Worm (Caenorhabditis elegans) whole organism, mixed stage, embryonic: ENCODE data around the gene nas-27.

Source experiments
- bed-3 ChIP-seq: fragments of 200-800 bp; sonication (Bioruptor generic); optimal IDR thresholded peaks from 3 replicates; lab custom pipeline; 2018; ENCODE audit warnings: mild to moderate bottlenecking, missing genetic modification characterization, moderate library complexity, missing compliant biosample characterization
- blmp-1 ChIP-seq: fragments of 150-350 bp; optimal IDR thresholded peaks from 2 replicates; lab custom pipeline; 2014; ENCODE audit warnings: missing biosample characterization, missing genetic modification characterization
- ceh-39 ChIP-seq: fragments of 150-350 bp; optimal IDR thresholded peaks from 2 replicates; lab custom pipeline; 2014; ENCODE audit warnings: missing biosample characterization, missing genetic modification characterization
- ceh-43 ChIP-seq: fragments of 200-800 bp; sonication (Bioruptor generic); optimal IDR thresholded peaks from 2 replicates; lab custom pipeline; 2018; ENCODE audit warnings: mild to moderate bottlenecking, missing genetic modification characterization, moderate library complexity, missing compliant biosample characterization
- ceh-83 ChIP-seq: fragments of 200-800 bp; sonication (Bioruptor generic); optimal IDR thresholded peaks from 2 replicates; lab custom pipeline; 2018; ENCODE audit warnings: mild to moderate bottlenecking, missing genetic modification characterization, missing compliant biosample characterization
- ces-1 ChIP-seq: fragments of 150-350 bp; optimal IDR thresholded peaks from 2 replicates; lab custom pipeline; 2014; ENCODE audit warnings: missing biosample characterization, missing genetic modification reagents, missing genetic modification characterization
- cnd-1 ChIP-seq: fragments of 200-800 bp; sonication (Bioruptor generic); optimal IDR thresholded peaks from 2 replicates; lab custom pipeline; 2018; ENCODE audit warnings: mild to moderate bottlenecking, missing genetic modification characterization, missing compliant biosample characterization
- drap-1 ChIP-seq: fragments of 200-800 bp; sonication (Bioruptor generic); optimal IDR thresholded peaks from 3 replicates; lab custom pipeline; 2018; ENCODE audit warnings: mild to moderate bottlenecking, missing genetic modification characterization, missing compliant biosample characterization
- elt-1 ChIP-seq: sonication (generic microtip); optimal IDR thresholded peaks from 2 replicates; lab custom pipeline; 2017; ENCODE audit warnings: missing genetic modification characterization, mild to moderate bottlenecking, missing compliant biosample characterization, antibody characterized with exemption, moderate library complexity, borderline replicate concordance; ENCODE audit not compliant: insufficient read depth
- elt-3 ChIP-seq: fragments of 150-350 bp; optimal IDR thresholded peaks from 2 replicates; lab custom pipeline; 2014; ENCODE audit warnings: missing biosample characterization, missing genetic modification characterization
- flh-1 ChIP-seq: fragments of 200-800 bp; sonication (Bioruptor generic); optimal IDR thresholded peaks from 2 replicates; lab custom pipeline; 2018; ENCODE audit warnings: mild to moderate bottlenecking, missing genetic modification characterization, moderate library complexity, missing compliant biosample characterization
- ham-2 ChIP-seq: fragments of 200-800 bp; sonication (Bioruptor generic); optimal IDR thresholded peaks from 2 replicates; lab custom pipeline; 2018; ENCODE audit warnings: mild to moderate bottlenecking, missing genetic modification characterization, missing compliant biosample characterization
- hlh-1 ChIP-seq: fragments of 150-350 bp; optimal IDR thresholded peaks from 2 replicates; lab custom pipeline; 2014; ENCODE audit warnings: missing biosample characterization, missing genetic modification reagents, missing genetic modification characterization
- lin-13 ChIP-seq: fragments of 150-350 bp; optimal IDR thresholded peaks from 2 replicates; lab custom pipeline; 2014; ENCODE audit warnings: missing biosample characterization, missing genetic modification characterization
- lin-32 ChIP-seq: fragments of 200-800 bp; sonication (Bioruptor generic); optimal IDR thresholded peaks from 2 replicates; lab custom pipeline; 2018; ENCODE audit warnings: mild to moderate bottlenecking, missing genetic modification characterization, missing compliant biosample characterization
- mab-5 ChIP-seq: fragments of 150-350 bp; optimal IDR thresholded peaks from 2 replicates; lab custom pipeline; 2014; ENCODE audit warnings: missing biosample characterization, missing genetic modification characterization
- mep-1 ChIP-seq: fragments of 150-350 bp; optimal IDR thresholded peaks from 2 replicates; lab custom pipeline; 2017; ENCODE audit warnings: missing biosample characterization, missing genetic modification reagents, missing genetic modification characterization, inconsistent platforms
- nhr-12 ChIP-seq: fragments of 150-350 bp; optimal IDR thresholded peaks from 2 replicates; lab custom pipeline; 2014; ENCODE audit warnings: missing biosample characterization, missing genetic modification characterization
- nhr-2 ChIP-seq: fragments of 150-350 bp; optimal IDR thresholded peaks from 2 replicates; lab custom pipeline; 2014; ENCODE audit warnings: missing biosample characterization, missing genetic modification characterization
- nhr-237 ChIP-seq: fragments of 150-350 bp; optimal IDR thresholded peaks from 2 replicates; lab custom pipeline; 2014; ENCODE audit warnings: missing biosample characterization, missing genetic modification characterization
- nhr-28 ChIP-seq: fragments of 150-350 bp; optimal IDR thresholded peaks from 2 replicates; lab custom pipeline; 2014; ENCODE audit warnings: missing biosample characterization, missing genetic modification characterization
- nhr-76 ChIP-seq: sonication (generic microtip); optimal IDR thresholded peaks from 2 replicates; lab custom pipeline; 2017; ENCODE audit warnings: missing biosample characterization, missing genetic modification characterization
- pha-4 ChIP-seq: fragments of 150-350 bp; optimal IDR thresholded peaks from 2 replicates; lab custom pipeline; 2018; ENCODE audit warnings: missing biosample characterization, missing genetic modification reagents, missing genetic modification characterization
- sem-2 ChIP-seq: fragments of 200-800 bp; sonication (Bioruptor generic); optimal IDR thresholded peaks from 2 replicates; lab custom pipeline; 2018; ENCODE audit warnings: mild to moderate bottlenecking, missing genetic modification characterization, missing compliant biosample characterization
- sptf-1 ChIP-seq: sonication (generic microtip); optimal IDR thresholded peaks from 2 replicates; lab custom pipeline; 2017; ENCODE audit warnings: mild to moderate bottlenecking, missing genetic modification characterization, moderate library complexity, missing compliant biosample characterization
- tbx-8 ChIP-seq: fragments of 200-800 bp; sonication (Bioruptor generic); optimal IDR thresholded peaks from 2 replicates; lab custom pipeline; 2018; ENCODE audit warnings: mild to moderate bottlenecking, missing genetic modification characterization, moderate library complexity, missing compliant biosample characterization
- unc-120 ChIP-seq: sonication (generic microtip); optimal IDR thresholded peaks from 2 replicates; lab custom pipeline; 2017; ENCODE audit warnings: missing genetic modification characterization, missing compliant biosample characterization; ENCODE audit not compliant: poor library complexity, severe bottlenecking
- unc-39 ChIP-seq: fragments of 150-350 bp; optimal IDR thresholded peaks from 2 replicates; lab custom pipeline; 2014; ENCODE audit warnings: missing biosample characterization, missing genetic modification characterization
- unc-62 ChIP-seq: fragments of 150-350 bp; optimal IDR thresholded peaks from 2 replicates; lab custom pipeline; 2014; ENCODE audit warnings: missing biosample characterization, missing genetic modification reagents, missing genetic modification characterization
- zip-8 ChIP-seq: fragments of 150-350 bp; optimal IDR thresholded peaks from 2 replicates; lab custom pipeline; 2014; ENCODE audit warnings: missing biosample characterization, missing genetic modification characterization
- ztf-11 ChIP-seq: fragments of 150-350 bp; optimal IDR thresholded peaks from 2 replicates; lab custom pipeline; 2014; ENCODE audit warnings: missing biosample characterization, missing genetic modification characterization

nas-27 gene

DNA sequence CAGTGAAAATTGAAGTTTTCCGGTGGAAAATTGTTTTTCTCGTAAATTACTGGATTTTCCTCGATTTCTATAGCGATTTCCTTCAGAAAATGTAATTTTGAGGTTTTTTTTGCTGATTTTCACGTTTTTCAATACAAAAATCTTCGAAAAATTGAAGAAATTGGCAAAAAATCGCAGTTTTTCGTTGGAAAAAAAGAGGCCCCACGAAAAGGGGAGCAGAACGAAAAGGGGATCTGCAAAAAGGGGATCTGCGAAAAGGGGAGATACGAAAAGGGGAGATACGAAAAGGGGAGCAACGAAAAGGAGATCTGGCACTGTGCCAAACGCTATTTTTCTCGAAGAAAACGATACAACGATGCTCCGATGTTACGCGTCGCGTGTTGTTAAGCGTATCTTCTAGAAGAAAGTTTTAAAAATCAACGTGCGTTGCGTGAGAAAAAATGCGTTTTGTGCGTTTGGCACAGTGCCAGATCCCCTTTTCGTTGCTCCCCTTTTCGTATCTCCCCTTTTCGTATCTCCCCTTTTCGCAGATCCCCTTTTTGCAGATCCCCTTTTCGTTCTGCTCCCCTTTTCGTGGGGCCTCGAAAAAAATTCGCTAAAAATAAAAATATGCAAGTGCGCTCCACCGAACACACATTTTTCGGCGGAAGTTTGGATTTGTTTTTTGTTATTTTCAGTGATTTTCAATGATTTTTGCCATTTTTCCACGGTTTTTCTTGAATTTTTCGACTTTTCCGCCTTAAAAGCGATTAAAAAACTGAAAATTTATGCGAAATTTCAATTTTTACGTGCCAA is 44.6 kb downstream of the nas-27 start:
- TF ChIP-seq sptf-1 (peak; percentile 47), cnd-1 (tag; lab: Kevin White, UChicago) (peak; percentile 5)

DNA sequence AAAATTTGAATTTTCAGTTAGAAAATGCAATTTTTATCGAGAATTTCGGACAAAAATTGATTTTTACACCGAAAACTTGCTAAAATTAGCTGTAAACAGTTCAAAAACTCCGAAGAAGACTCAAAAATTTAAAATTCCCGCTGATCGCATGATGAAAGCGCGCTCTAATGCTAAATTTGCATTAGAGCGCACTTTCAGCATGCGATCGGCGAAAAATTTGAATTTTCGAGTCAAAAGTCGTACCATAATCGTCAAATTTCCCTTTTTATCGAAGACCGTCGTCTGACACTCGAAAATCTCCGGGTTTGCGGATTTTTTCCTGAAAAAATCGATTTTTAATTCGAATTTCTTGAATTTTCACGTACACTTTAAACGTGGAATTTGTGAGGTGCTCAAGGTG is 45.8 kb downstream of the nas-27 start:
- TF ChIP-seq zip-8 (tag; lab: Kevin White, UChicago) = no peak
- TF ChIP-seq flh-1 = no peak
- TF ChIP-seq ces-1 (GFP tag; lab: Kevin White, UChicago) = no peak
- no peak for TF ChIP-seq lin-32 (GFP tag; lab: Kevin White, UChicago)
- TF ChIP-seq elt-3 = no peak
- TF ChIP-seq nhr-28 = no peak
- no peak for TF ChIP-seq mep-1 (tag; lab: Kevin White, UChicago)
- no peak for TF ChIP-seq sem-2 (GFP tag; lab: Kevin White, UChicago)
- TF ChIP-seq nhr-76 = no peak

DNA sequence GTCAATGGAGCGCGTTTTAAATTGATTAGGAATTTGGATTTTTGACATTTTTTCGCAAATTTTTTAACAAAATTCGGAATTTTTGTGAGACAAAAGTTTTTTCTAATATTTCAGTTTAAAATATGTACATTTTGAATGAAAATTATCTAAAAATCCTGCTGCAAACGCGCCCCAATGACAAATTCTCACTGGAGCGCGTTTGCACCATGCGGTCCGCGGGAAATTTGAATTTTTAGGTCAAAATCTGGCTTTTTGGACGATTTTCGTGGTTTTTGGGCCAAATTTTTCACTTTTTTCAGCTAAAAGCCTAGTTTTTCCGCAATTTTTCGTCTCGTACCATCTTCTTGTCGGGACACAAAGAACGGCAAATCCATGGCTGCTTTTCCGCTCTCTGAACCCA is 46.4 kb downstream of the nas-27 start:
- no peak for TF ChIP-seq blmp-1 (tag; lab: Kevin White, UChicago)
- TF ChIP-seq ceh-43 (GFP tag; lab: Kevin White, UChicago) = no peak
- no peak for TF ChIP-seq sptf-1
- no peak for TF ChIP-seq nhr-28
- TF ChIP-seq lin-32 (GFP tag; lab: Kevin White, UChicago) = no peak
- TF ChIP-seq mab-5 (tag; lab: Kevin White, UChicago) = no peak
- TF ChIP-seq unc-39 (tag; lab: Kevin White, UChicago) = no peak
- TF ChIP-seq flh-1 = no peak
- no peak for TF ChIP-seq elt-1
- no peak for TF ChIP-seq nhr-2
- TF ChIP-seq ham-2 = no peak
- no peak for TF ChIP-seq ceh-83 (GFP tag; lab: Kevin White, UChicago)
- no peak for TF ChIP-seq nhr-237 (tag; lab: Kevin White, UChicago)
- TF ChIP-seq unc-62 = no peak
- TF ChIP-seq nhr-12 (tag; lab: Kevin White, UChicago) = no peak
- TF ChIP-seq hlh-1 (tag; lab: Kevin White, UChicago) = no peak
- TF ChIP-seq unc-120 (tag; lab: Kevin White, UChicago) = no peak
- no peak for TF ChIP-seq lin-13 (tag; lab: Kevin White, UChicago)
- TF ChIP-seq ceh-39 (tag; lab: Kevin White, UChicago) = no peak
- TF ChIP-seq ztf-11 = no peak
- TF ChIP-seq, all 35 proteins: peak for 0

DNA sequence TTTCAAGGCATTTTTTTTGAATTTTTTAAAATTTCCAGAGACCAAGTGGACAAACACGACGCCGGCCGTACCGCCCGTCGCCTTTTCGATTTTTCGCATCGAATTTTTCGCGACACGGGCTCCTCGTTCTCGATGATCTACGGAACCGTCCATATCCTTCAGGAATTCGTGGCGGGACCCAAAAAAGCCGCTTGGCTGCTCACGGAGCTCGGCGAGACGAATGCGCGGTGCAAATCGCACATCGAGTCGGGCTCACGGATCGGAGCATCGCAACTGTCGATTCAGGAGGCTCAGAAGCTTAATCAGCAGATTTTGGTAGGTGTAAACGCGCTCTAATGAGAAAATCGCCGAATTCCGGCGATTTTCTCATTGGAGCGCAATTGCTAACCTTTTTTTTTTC is 47.3 kb downstream of the nas-27 start:
- no peak for TF ChIP-seq sptf-1
- TF ChIP-seq tbx-8 (GFP tag; lab: Kevin White, UChicago) = no peak
- no peak for TF ChIP-seq lin-32 (GFP tag; lab: Kevin White, UChicago)
- TF ChIP-seq blmp-1 (tag; lab: Kevin White, UChicago) = no peak
- no peak for TF ChIP-seq hlh-1 (tag; lab: Kevin White, UChicago)
- TF ChIP-seq nhr-237 (tag; lab: Kevin White, UChicago) = no peak
- TF ChIP-seq flh-1 = no peak
- no peak for TF ChIP-seq nhr-28
- TF ChIP-seq nhr-12 (tag; lab: Kevin White, UChicago) = no peak
- no peak for TF ChIP-seq mab-5 (tag; lab: Kevin White, UChicago)
- no peak for TF ChIP-seq unc-39 (tag; lab: Kevin White, UChicago)
- TF ChIP-seq ceh-39 (tag; lab: Kevin White, UChicago) = no peak
- no peak for TF ChIP-seq drap-1 (GFP tag; lab: Kevin White, UChicago)
- TF ChIP-seq ces-1 (GFP tag; lab: Kevin White, UChicago) = no peak
- no peak for TF ChIP-seq cnd-1 (tag; lab: Kevin White, UChicago)
- no peak for TF ChIP-seq ham-2
- TF ChIP-seq nhr-76 = no peak
- TF ChIP-seq elt-1 = no peak
- no peak for TF ChIP-seq pha-4 (tag; lab: Kevin White, UChicago)
- TF ChIP-seq lin-13 (tag; lab: Kevin White, UChicago) = no peak

DNA sequence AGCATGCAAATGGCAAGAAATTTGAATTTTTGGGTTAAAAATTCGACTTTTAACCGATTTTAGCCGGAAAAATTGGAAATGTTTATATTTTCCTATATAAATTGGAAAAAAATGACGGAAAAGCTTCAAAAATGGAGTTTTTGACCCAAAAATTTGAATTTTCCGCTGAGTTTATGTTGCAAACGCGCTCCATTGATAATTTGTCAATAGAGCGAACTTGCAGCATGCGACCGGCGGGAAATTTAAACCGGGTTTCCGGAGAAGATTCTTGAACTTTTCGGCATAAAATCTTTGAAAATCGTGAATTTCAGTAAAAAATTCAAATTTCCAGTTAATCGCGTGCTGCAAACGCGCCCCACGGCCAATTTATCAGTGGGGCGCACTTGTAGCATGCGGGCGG is 47.8 kb downstream of the nas-27 start:
- TF ChIP-seq zip-8 (tag; lab: Kevin White, UChicago) = no peak
- no peak for TF ChIP-seq ceh-43 (GFP tag; lab: Kevin White, UChicago)
- no peak for TF ChIP-seq ceh-39 (tag; lab: Kevin White, UChicago)
- TF ChIP-seq bed-3 (GFP tag; lab: Kevin White, UChicago) = no peak
- no peak for TF ChIP-seq nhr-12 (tag; lab: Kevin White, UChicago)
- no peak for TF ChIP-seq unc-120 (tag; lab: Kevin White, UChicago)
- TF ChIP-seq ztf-11 = no peak
- TF ChIP-seq drap-1 (GFP tag; lab: Kevin White, UChicago) = no peak
- TF ChIP-seq nhr-237 (tag; lab: Kevin White, UChicago) = no peak
- TF ChIP-seq sptf-1 = no peak
